Fruit fly (Drosophila melanogaster) whole organism, embryonic: Measurements from ENCODE around the gene spg.

Experiments used
- Antp ChIP-seq: fragments of 200-800 bp; sonication (Bioruptor generic); optimal IDR thresholded peaks from 3 replicates; lab custom pipeline; 2016; ENCODE audit warnings: missing biosample characterization, missing genetic modification characterization
- BEAF-32 ChIP-seq: fragments of 200-800 bp; sonication (Bioruptor generic); optimal IDR thresholded peaks from 3 replicates; lab custom pipeline; 2017; ENCODE audit warnings: missing biosample characterization, missing genetic modification characterization, mild to moderate bottlenecking, moderate library complexity, missing genetic modification reagents
- Bdp1 ChIP-seq: fragments of 200-800 bp; sonication (Bioruptor generic); optimal IDR thresholded peaks from 3 replicates; lab custom pipeline; 2016; ENCODE audit warnings: missing biosample characterization, missing genetic modification characterization
- BtbVII ChIP-seq: fragments of 200-800 bp; sonication (Bioruptor generic); optimal IDR thresholded peaks from 3 replicates; lab custom pipeline; 2017; ENCODE audit warnings: missing biosample characterization, mild to moderate bottlenecking, missing genetic modification characterization
- CG10543 ChIP-seq: fragments of 200-800 bp; sonication (Bioruptor generic); optimal IDR thresholded peaks from 3 replicates; lab custom pipeline; 2017; ENCODE audit warnings: missing biosample characterization, mild to moderate bottlenecking, missing genetic modification characterization, moderate library complexity
- CG11560 ChIP-seq: fragments of 200-800 bp; sonication (Bioruptor generic); IDR thresholded peaks from 3 replicates; pipeline ENCODE4 v1.3.6; 2022; ENCODE audit warnings: missing biosample characterization, missing genetic modification characterization
- CG11696 ChIP-seq: fragments of 200-800 bp; sonication (Bioruptor generic); IDR thresholded peaks from 2 replicates; pipeline ENCODE4 v1.3.6; 2022; ENCODE audit warnings: missing biosample characterization, missing genetic modification characterization
- CG12071 ChIP-seq: fragments of 200-800 bp; sonication (Bioruptor generic); optimal IDR thresholded peaks from 3 replicates; lab custom pipeline; 2018; ENCODE audit warnings: missing biosample characterization, mild to moderate bottlenecking, missing genetic modification characterization
- CG14965 ChIP-seq: fragments of 200-800 bp; sonication (Bioruptor generic); optimal IDR thresholded peaks from 2 replicates; lab custom pipeline; 2016; ENCODE audit warnings: missing biosample characterization, missing genetic modification characterization, borderline replicate concordance
- CG17912 ChIP-seq: fragments of 200-800 bp; sonication (Bioruptor generic); optimal IDR thresholded peaks from 2 replicates; lab custom pipeline; 2018; ENCODE audit warnings: missing biosample characterization, mild to moderate bottlenecking, missing genetic modification characterization
- CG1832 ChIP-seq: fragments of 200-800 bp; sonication (Bioruptor generic); optimal IDR thresholded peaks from 2 replicates; lab custom pipeline; 2017; ENCODE audit warnings: missing biosample characterization, mild to moderate bottlenecking, missing genetic modification characterization, inconsistent platforms
- CG18599 ChIP-seq: fragments of 200-800 bp; sonication (Bioruptor generic); optimal IDR thresholded peaks from 3 replicates; lab custom pipeline; 2017; ENCODE audit warnings: missing biosample characterization, missing genetic modification characterization, mild to moderate bottlenecking, moderate library complexity, missing genetic modification reagents
- CG3838 ChIP-seq: fragments of 200-800 bp; sonication (Bioruptor generic); optimal IDR thresholded peaks from 3 replicates; lab custom pipeline; 2016; ENCODE audit warnings: missing biosample characterization, missing genetic modification characterization
- CG4328 ChIP-seq: fragments of 200-800 bp; sonication (Bioruptor generic); optimal IDR thresholded peaks from 3 replicates; lab custom pipeline; 2017; ENCODE audit warnings: missing biosample characterization, missing genetic modification reagents, missing genetic modification characterization
- CG4617 ChIP-seq: fragments of 200-800 bp; sonication (Bioruptor generic); optimal IDR thresholded peaks from 3 replicates; lab custom pipeline; 2016; ENCODE audit warnings: missing biosample characterization, missing genetic modification characterization, borderline replicate concordance
- CG5245 ChIP-seq: fragments of 200-800 bp; sonication (Bioruptor generic); optimal IDR thresholded peaks from 3 replicates; lab custom pipeline; 2016; ENCODE audit warnings: missing biosample characterization, missing genetic modification characterization
- CG7839 ChIP-seq: fragments of 200-800 bp; sonication (Bioruptor generic); optimal IDR thresholded peaks from 3 replicates; lab custom pipeline; 2018; ENCODE audit warnings: missing biosample characterization, mild to moderate bottlenecking, missing genetic modification characterization, moderate library complexity
- Camta ChIP-seq: fragments of 200-800 bp; sonication (Bioruptor generic); optimal IDR thresholded peaks from 2 replicates; lab custom pipeline; 2016; ENCODE audit warnings: missing biosample characterization, missing genetic modification characterization
- Dfd ChIP-seq, 2 experiments: fragments of >200 bp; optimal IDR thresholded peaks; 2 replicates each; lab custom pipeline; 2017; ENCODE audit warnings: missing biosample characterization in 2 of 2, missing genetic modification characterization in 2 of 2
- Eip74EF ChIP-seq, 2 experiments: fragments of 200-800 bp in 1 of 2; fragments of >200 bp in 1 of 2; sonication (Bioruptor generic) in 1 of 2; optimal IDR thresholded peaks; 2 replicates each; lab custom pipeline; 2017 to 2019; ENCODE audit warnings: missing biosample characterization in 2 of 2, missing genetic modification characterization in 2 of 2, mild to moderate bottlenecking in 1 of 2, moderate library complexity in 1 of 2
- HLH4C ChIP-seq: fragments of 200-800 bp; sonication (Bioruptor generic); IDR thresholded peaks from 3 replicates; pipeline ENCODE4 v1.3.6; 2022; ENCODE audit warnings: missing biosample characterization, missing genetic modification characterization; ENCODE audit not compliant: partially characterized antibody
- NC2β ChIP-seq: fragments of 200-800 bp; sonication (Bioruptor generic); optimal IDR thresholded peaks from 2 replicates; lab custom pipeline; 2016; ENCODE audit warnings: missing biosample characterization, missing genetic modification characterization
- NFAT ChIP-seq: fragments of 200-800 bp; sonication (Bioruptor generic); IDR thresholded peaks from 2 replicates; pipeline ENCODE4 v1.3.6; 2022; ENCODE audit warnings: missing biosample characterization, missing genetic modification characterization
- Nf-YA ChIP-seq: fragments of 200-800 bp; sonication (Bioruptor generic); IDR thresholded peaks from 2 replicates; pipeline ENCODE4 v1.3.6; 2022; ENCODE audit warnings: missing biosample characterization, missing genetic modification characterization
- Oli ChIP-seq: fragments of 200-800 bp; sonication (Bioruptor generic); optimal IDR thresholded peaks from 2 replicates; lab custom pipeline; 2018; ENCODE audit warnings: missing biosample characterization, mild to moderate bottlenecking, missing genetic modification characterization, moderate library complexity
- Side ChIP-seq: fragments of 200-800 bp; sonication (Bioruptor generic); optimal IDR thresholded peaks from 2 replicates; lab custom pipeline; 2016; ENCODE audit warnings: missing biosample characterization, missing genetic modification characterization
- Sox100B ChIP-seq: fragments of 200-800 bp; sonication (Bioruptor generic); optimal IDR thresholded peaks from 3 replicates; lab custom pipeline; 2018; ENCODE audit warnings: missing biosample characterization, mild to moderate bottlenecking, missing genetic modification characterization
- Ssrp ChIP-seq: fragments of 200-800 bp; sonication (Bioruptor generic); optimal IDR thresholded peaks from 2 replicates; lab custom pipeline; 2018; ENCODE audit warnings: missing biosample characterization, mild to moderate bottlenecking, missing genetic modification characterization, moderate library complexity
- Stat92E ChIP-seq, 3 experiments: fragments of >200 bp in 2 of 3; fragments of 200-800 bp in 1 of 3; sonication (Bioruptor generic) in 1 of 3; optimal IDR thresholded peaks; 2 replicates each; lab custom pipeline; 2017 to 2019; ENCODE audit warnings: missing biosample characterization in 3 of 3, missing genetic modification characterization in 3 of 3, mild to moderate bottlenecking in 1 of 3, moderate library complexity in 1 of 3
- TFAM ChIP-seq: fragments of 200-800 bp; sonication (Bioruptor generic); optimal IDR thresholded peaks from 2 replicates; lab custom pipeline; 2017; ENCODE audit warnings: missing biosample characterization, missing genetic modification characterization, inconsistent platforms
- Vsx1 ChIP-seq: fragments of 200-800 bp; sonication (Bioruptor generic); optimal IDR thresholded peaks from 2 replicates; lab custom pipeline; 2017; ENCODE audit warnings: missing biosample characterization, mild to moderate bottlenecking, missing genetic modification characterization, missing genetic modification reagents
- ash1 ChIP-seq: fragments of 200-800 bp; sonication (Bioruptor generic); optimal IDR thresholded peaks from 2 replicates; lab custom pipeline; 2018; ENCODE audit warnings: missing biosample characterization, mild to moderate bottlenecking, missing genetic modification characterization
- btn ChIP-seq: fragments of 200-800 bp; sonication (Bioruptor generic); optimal IDR thresholded peaks from 2 replicates; lab custom pipeline; 2016; ENCODE audit warnings: missing biosample characterization, missing genetic modification characterization
- cg ChIP-seq: fragments of 200-800 bp; sonication (Bioruptor generic); optimal IDR thresholded peaks from 3 replicates; lab custom pipeline; 2019; ENCODE audit warnings: missing biosample characterization, mild to moderate bottlenecking, missing genetic modification characterization, moderate library complexity
- dati ChIP-seq: fragments of 200-800 bp; sonication (Bioruptor generic); IDR thresholded peaks from 2 replicates; pipeline ENCODE4 v1.3.6; 2022; ENCODE audit warnings: missing biosample characterization, missing genetic modification characterization
- dpn ChIP-seq, 2 experiments: fragments of 200-800 bp; sonication (Bioruptor generic); optimal IDR thresholded peaks; 3 replicates each; lab custom pipeline; 2016; ENCODE audit warnings: missing biosample characterization in 2 of 2, missing genetic modification characterization in 2 of 2
- fd3F ChIP-seq: fragments of 200-800 bp; sonication (Bioruptor generic); optimal IDR thresholded peaks from 2 replicates; lab custom pipeline; 2018; ENCODE audit warnings: missing biosample characterization, mild to moderate bottlenecking, missing genetic modification characterization, moderate library complexity
- gfzf ChIP-seq: fragments of 200-800 bp; sonication (Bioruptor generic); optimal IDR thresholded peaks from 2 replicates; lab custom pipeline; 2016; ENCODE audit warnings: missing biosample characterization, mild to moderate bottlenecking, missing genetic modification characterization, moderate library complexity
- jumu ChIP-seq: fragments of 200-800 bp; sonication (Bioruptor generic); optimal IDR thresholded peaks from 3 replicates; lab custom pipeline; 2016; ENCODE audit warnings: missing biosample characterization, missing genetic modification characterization
- kay ChIP-seq: fragments of 200-800 bp; sonication (Bioruptor generic); optimal IDR thresholded peaks from 2 replicates; lab custom pipeline; 2016; ENCODE audit warnings: missing biosample characterization, missing genetic modification characterization
- lmd ChIP-seq: fragments of 200-800 bp; sonication (Bioruptor generic); IDR thresholded peaks from 2 replicates; pipeline ENCODE4 v1.3.6; 2022; ENCODE audit warnings: missing biosample characterization, missing genetic modification characterization
- mirr ChIP-seq: fragments of 200-800 bp; sonication (Bioruptor generic); optimal IDR thresholded peaks from 3 replicates; lab custom pipeline; 2018; ENCODE audit warnings: missing biosample characterization, mild to moderate bottlenecking, missing genetic modification characterization
- p53 ChIP-seq: fragments of 200-800 bp; sonication (Bioruptor generic); optimal IDR thresholded peaks from 2 replicates; lab custom pipeline; 2016; ENCODE audit warnings: missing biosample characterization, missing genetic modification characterization
- pho ChIP-seq: fragments of 200-800 bp; sonication (Bioruptor generic); optimal IDR thresholded peaks from 2 replicates; lab custom pipeline; 2016; ENCODE audit warnings: missing biosample characterization, missing genetic modification characterization
- ro ChIP-seq: fragments of 200-800 bp; sonication (Bioruptor generic); IDR thresholded peaks from 2 replicates; pipeline ENCODE4 v1.3.6; 2022; ENCODE audit warnings: missing biosample characterization, missing genetic modification characterization
- salm ChIP-seq: fragments of 200-800 bp; sonication (Bioruptor generic); optimal IDR thresholded peaks from 2 replicates; lab custom pipeline; 2018; ENCODE audit warnings: missing biosample characterization, mild to moderate bottlenecking, missing genetic modification characterization
- ttk ChIP-seq: fragments of 200-800 bp; sonication (Bioruptor generic); IDR thresholded peaks from 2 replicates; pipeline ENCODE4 v2.1.2; 2022; ENCODE audit warnings: missing biosample characterization, missing genetic modification characterization
- zfh2 ChIP-seq: fragments of 200-800 bp; sonication (Bioruptor generic); optimal IDR thresholded peaks from 2 replicates; lab custom pipeline; 2016; ENCODE audit warnings: missing biosample characterization, missing genetic modification characterization

Gene spg

DNA sequence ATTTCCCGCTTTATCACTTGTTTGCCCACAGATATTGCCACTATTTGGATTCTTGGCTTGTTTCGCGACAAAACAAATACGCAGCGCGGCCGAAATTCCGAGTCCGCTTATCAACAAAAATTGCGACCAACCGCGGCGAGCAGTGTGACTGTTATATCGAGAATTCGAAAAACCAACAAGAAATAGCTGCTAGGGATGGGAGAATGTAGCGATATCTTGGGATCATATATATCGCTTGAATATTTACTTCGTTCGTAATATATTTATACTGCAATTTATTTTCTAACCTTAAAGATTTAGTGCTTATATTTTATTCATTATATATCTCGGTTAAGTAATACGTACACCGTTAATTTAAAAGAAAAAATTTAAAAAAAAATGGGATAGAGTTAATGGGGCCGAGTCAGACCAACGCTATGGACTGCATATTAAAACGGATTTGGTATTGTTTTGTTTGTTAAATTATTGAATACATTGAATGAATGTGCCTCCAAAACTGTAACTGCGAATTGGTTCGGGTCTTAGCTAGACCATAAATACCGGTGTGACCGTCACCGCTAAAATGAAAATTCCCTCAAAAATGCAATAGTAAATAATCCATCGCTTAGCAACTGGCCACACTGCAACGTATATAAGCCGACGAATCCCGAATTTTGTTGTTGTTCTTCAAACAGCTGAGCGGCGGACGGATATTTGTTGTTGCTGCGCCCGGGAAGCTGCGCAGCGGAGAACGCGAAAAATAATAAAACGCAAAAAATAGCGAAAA lies at the start of gene spg, which contains the start of gene Apc (continued):
- TF ChIP-seq ash1 (GFP tag; lab: Kevin White, UChicago): peak; percentile 29
- peak; percentile 63 for TF ChIP-seq CG17912 (GFP tag; lab: Kevin White, UChicago)
- no peak for TF ChIP-seq Dfd (GFP tag; optimal IDR thresholded peaks at IDR 0.05; lab: Kevin White, UChicago)
- TF ChIP-seq p53 (GFP tag; lab: Kevin White, UChicago): no peak
- TF ChIP-seq Nf-YA (GFP tag; lab: Robert Waterston, UW): 0 out of 2 replicates have a peak, but pooled peaks have one; percentile 19
- peak; percentile 29; the same call in 1 of the 2 replicates for TF ChIP-seq ttk
- TF ChIP-seq btn: no peak
- TF ChIP-seq CG11560 (tag; lab: Robert Waterston, UW): peak; percentile 93
- peak in 1 of 3 experiments; percentile 65 for TF ChIP-seq Stat92E (GFP tag; optimal IDR thresholded peaks at IDR 0.05; lab: Kevin White, UChicago)
- TF ChIP-seq CG10543 (GFP tag; lab: Kevin White, UChicago): peak; percentile 71
- TF ChIP-seq fd3F (GFP tag; lab: Kevin White, UChicago): peak; percentile 11
- no peak for TF ChIP-seq zfh2 (GFP tag; lab: Kevin White, UChicago)
- peak; percentile 18 for TF ChIP-seq pho (GFP tag; lab: Kevin White, UChicago)
- peak; percentile 32 for TF ChIP-seq CG3838 (GFP tag; lab: Kevin White, UChicago)
- peak; percentile 31 for TF ChIP-seq Bdp1 (GFP tag; lab: Kevin White, UChicago)
- TF ChIP-seq Ssrp (tag; lab: Kevin White, UChicago): peak; percentile 9
- peak; percentile 6 for TF ChIP-seq CG4617 (GFP tag; lab: Kevin White, UChicago)
- TF ChIP-seq CG14965: no peak
- TF ChIP-seq CG12071 (GFP tag; lab: Kevin White, UChicago): peak; percentile 71
- peak; percentile 6 for TF ChIP-seq CG4328
- no peak for TF ChIP-seq lmd (GFP tag; lab: Robert Waterston, UW)
- no peak for TF ChIP-seq cg (GFP tag; lab: Kevin White, UChicago)
- peak; percentile 63 for TF ChIP-seq NC2β
- peak; percentile 92 for TF ChIP-seq BEAF-32 (GFP tag; lab: Kevin White, UChicago)
- peak; percentile 72 for TF ChIP-seq HLH4C (GFP tag; lab: Robert Waterston, UW)
- TF ChIP-seq Sox100B: no peak
- TF ChIP-seq CG11696 (GFP tag; lab: Robert Waterston, UW): no peak
- TF ChIP-seq kay: no peak
- TF ChIP-seq CG18599 (GFP tag; lab: Kevin White, UChicago): peak; percentile 44
- TF ChIP-seq dpn (GFP tag; optimal IDR thresholded peaks at IDR 0.05; lab: Kevin White, UChicago): no peak
- TF ChIP-seq Side (GFP tag; lab: Kevin White, UChicago): peak; percentile 37
- TF ChIP-seq Camta (GFP tag; lab: Kevin White, UChicago): peak; percentile 27
- no peak for TF ChIP-seq jumu (GFP tag; lab: Kevin White, UChicago)
- TF ChIP-seq Vsx1 (GFP tag; lab: Kevin White, UChicago): peak; percentile 45
- no peak for TF ChIP-seq CG1832 (GFP tag; lab: Kevin White, UChicago)
- no peak for TF ChIP-seq ro (GFP tag; lab: Robert Waterston, UW)
- peak; percentile 57 for TF ChIP-seq salm (tag; lab: Kevin White, UChicago)
- TF ChIP-seq CG7839 (tag; lab: Kevin White, UChicago): peak; percentile 8
- peak; percentile 4 for TF ChIP-seq Oli
- peak; percentile 99 for TF ChIP-seq gfzf (GFP tag; lab: Kevin White, UChicago)
- no peak for TF ChIP-seq Antp (GFP tag; lab: Kevin White, UChicago)
- TF ChIP-seq NFAT (GFP tag; lab: Robert Waterston, UW): no peak
- TF ChIP-seq Eip74EF (GFP tag; optimal IDR thresholded peaks at IDR 0.05; lab: Kevin White, UChicago): peak in 1 of 2 experiments; percentile 8
- peak; percentile 74 for TF ChIP-seq BtbVII (GFP tag; lab: Kevin White, UChicago)
- TF ChIP-seq CG5245: no peak
- TF ChIP-seq TFAM (GFP tag; lab: Kevin White, UChicago): no peak
- no peak for TF ChIP-seq dati (GFP tag; lab: Robert Waterston, UW)
- TF ChIP-seq mirr (GFP tag; lab: Kevin White, UChicago): peak; percentile 59
